Worm (Caenorhabditis elegans): ENCODE data around the gene mans-3.

ce11 chrX:5124288-5124687 is 40.9 kb upstream of the mans-3 start:
- TF ChIP-seq nhr-76 (tag; optimal IDR thresholded peaks at IDR 0.05) = no peak
- TF ChIP-seq egl-27 (tag; optimal IDR thresholded peaks at IDR 0.05) = no peak
- TF ChIP-seq pha-4 (tag; optimal IDR thresholded peaks at IDR 0.05) = no peak
- no peak for TF ChIP-seq ceh-82 (tag; optimal IDR thresholded peaks at IDR 0.05)
- no peak for TF ChIP-seq elt-3 (tag; optimal IDR thresholded peaks at IDR 0.05)
- no peak for TF ChIP-seq nhr-28 (tag; optimal IDR thresholded peaks at IDR 0.05)
- TF ChIP-seq tbx-2 (tag; optimal IDR thresholded peaks at IDR 0.05) = no peak
